Worm (Caenorhabditis elegans) whole organism, mixed stage, embryonic: ENCODE results near the gene jmjd-1.1.

Experiments used
- ceh-43 ChIP-seq: fragments of 200-800 bp; sonication (Bioruptor generic); optimal IDR thresholded peaks from 2 replicates; lab custom pipeline; 2018; ENCODE audit warnings: mild to moderate bottlenecking, missing genetic modification characterization, moderate library complexity, missing compliant biosample characterization
- elt-1 ChIP-seq: sonication (generic microtip); optimal IDR thresholded peaks from 2 replicates; lab custom pipeline; 2017; ENCODE audit warnings: missing genetic modification characterization, mild to moderate bottlenecking, missing compliant biosample characterization, antibody characterized with exemption, moderate library complexity, borderline replicate concordance; ENCODE audit not compliant: insufficient read depth
- elt-3 ChIP-seq: fragments of 150-350 bp; optimal IDR thresholded peaks from 2 replicates; lab custom pipeline; 2014; ENCODE audit warnings: missing biosample characterization, missing genetic modification characterization
- lin-13 ChIP-seq: fragments of 150-350 bp; optimal IDR thresholded peaks from 2 replicates; lab custom pipeline; 2014; ENCODE audit warnings: missing biosample characterization, missing genetic modification characterization
- lsy-2 ChIP-seq: fragments of 150-350 bp; optimal IDR thresholded peaks from 2 replicates; lab custom pipeline; 2014; ENCODE audit warnings: missing biosample characterization, missing genetic modification characterization
- mab-5 ChIP-seq: fragments of 150-350 bp; optimal IDR thresholded peaks from 2 replicates; lab custom pipeline; 2014; ENCODE audit warnings: missing biosample characterization, missing genetic modification characterization
- nhr-237 ChIP-seq: fragments of 150-350 bp; optimal IDR thresholded peaks from 2 replicates; lab custom pipeline; 2014; ENCODE audit warnings: missing biosample characterization, missing genetic modification characterization
- nhr-28 ChIP-seq: fragments of 150-350 bp; optimal IDR thresholded peaks from 2 replicates; lab custom pipeline; 2014; ENCODE audit warnings: missing biosample characterization, missing genetic modification characterization
- pha-4 ChIP-seq: fragments of 150-350 bp; optimal IDR thresholded peaks from 2 replicates; lab custom pipeline; 2018; ENCODE audit warnings: missing biosample characterization, missing genetic modification reagents, missing genetic modification characterization
- snpc-4 ChIP-seq: fragments of 150-350 bp; optimal IDR thresholded peaks from 2 replicates; lab custom pipeline; 2014; ENCODE audit warnings: missing biosample characterization, missing genetic modification characterization
- sptf-1 ChIP-seq: sonication (generic microtip); optimal IDR thresholded peaks from 2 replicates; lab custom pipeline; 2017; ENCODE audit warnings: mild to moderate bottlenecking, missing genetic modification characterization, moderate library complexity, missing compliant biosample characterization
- unc-39 ChIP-seq: fragments of 150-350 bp; optimal IDR thresholded peaks from 2 replicates; lab custom pipeline; 2014; ENCODE audit warnings: missing biosample characterization, missing genetic modification characterization

DNA sequence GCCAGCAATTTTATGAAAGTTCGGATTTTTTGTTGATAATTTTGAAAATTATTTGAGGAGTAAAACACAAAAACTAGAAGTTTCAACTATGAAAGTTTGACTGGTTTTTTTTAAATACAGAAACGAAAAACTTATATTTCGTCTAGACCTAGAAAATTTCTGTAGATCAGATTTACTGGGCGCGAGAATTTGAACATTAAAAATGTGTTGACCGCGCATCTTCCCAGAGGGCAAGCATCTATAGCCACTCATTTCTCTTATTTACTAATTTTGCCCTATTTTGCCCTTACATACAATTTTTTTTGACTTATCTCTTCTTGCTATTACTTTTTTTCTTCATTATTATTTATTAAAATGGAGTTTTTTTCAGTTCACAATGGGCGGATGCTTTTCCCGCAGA lies 2.6 kb downstream of the jmjd-1.1 start, which contains the start of gene F43G6.10:
- TF ChIP-seq unc-39 (tag; lab: Kevin White, UChicago) (no peak), pha-4 (tag; lab: Kevin White, UChicago) (no peak), lsy-2 (tag; lab: Kevin White, UChicago) (no peak), ceh-43 (GFP tag; lab: Kevin White, UChicago) (no peak), sptf-1 (tag; lab: Kevin White, UChicago) (no peak), snpc-4 (tag; lab: Kevin White, UChicago) (no peak), elt-3 (no peak), lin-13 (tag; lab: Kevin White, UChicago) (no peak), nhr-237 (tag; lab: Kevin White, UChicago) (no peak), nhr-28 (no peak), elt-1 (tag; lab: Kevin White, UChicago) (no peak), mab-5 (tag; lab: Kevin White, UChicago) (no peak)
